Fruit fly (Drosophila melanogaster): Measurements from ENCODE around the gene CG5958.
A peak's percentile ranks its signal among the peaks of the same experiment; 100 is the strongest.

Gene CG5958

dm6 chr2L:7452093-7452492, 18.8 kb upstream of the CG5958 start:
- TF ChIP-seq CG18011 (GFP tag; optimal IDR thresholded peaks at IDR 0.05) (peak; percentile 97), Dp (GFP tag; optimal IDR thresholded peaks at IDR 0.05) (peak; percentile 75), ERR (GFP tag; optimal IDR thresholded peaks at IDR 0.05) (no peak), trem (tag; optimal IDR thresholded peaks at IDR 0.05) (no peak), Chrac-16 (GFP tag; optimal IDR thresholded peaks at IDR 0.05) (no peak), CG4404 (GFP tag; IDR thresholded peaks at IDR 0.05) (no peak), pb (GFP tag; optimal IDR thresholded peaks at IDR 0.05) (no peak), CG7786 (GFP tag; optimal IDR thresholded peaks at IDR 0.05) (no peak), vnd (GFP tag; IDR thresholded peaks at IDR 0.05; ENCODE audit: partially characterized antibody) (0 out of 3 replicates have a peak, but pooled peaks have one; percentile 35), Ets97D (GFP tag; optimal IDR thresholded peaks at IDR 0.05) (no peak), CG13624 (GFP tag; optimal IDR thresholded peaks at IDR 0.05) (no peak), nom (GFP tag; optimal IDR thresholded peaks at IDR 0.05) (no peak), shn (GFP tag; optimal IDR thresholded peaks at IDR 0.05) (no peak), exex (tag; optimal IDR thresholded peaks at IDR 0.05) (no peak), Rfx (GFP tag; IDR thresholded peaks at IDR 0.05) (peak; percentile 29; the same call in 1 of the 2 replicates), CG18476 (GFP tag; optimal IDR thresholded peaks at IDR 0.05) (no peak), h (optimal IDR thresholded peaks at IDR 0.05) (no peak), sna (GFP tag; IDR thresholded peaks at IDR 0.05; ENCODE audit: partially characterized antibody) (no peak), CG6813 (GFP tag; optimal IDR thresholded peaks at IDR 0.05) (no peak), sens (GFP tag) (peak; percentile 51), tin (GFP tag; optimal IDR thresholded peaks at IDR 0.05) (no peak), CG9876 (GFP tag; optimal IDR thresholded peaks at IDR 0.05) (no peak), stwl (tag; optimal IDR thresholded peaks at IDR 0.05) (peak; percentile 97), CG10654 (GFP tag; optimal IDR thresholded peaks at IDR 0.05) (no peak), CG12071 (GFP tag; optimal IDR thresholded peaks at IDR 0.05) (no peak), Neu2 (GFP tag; optimal IDR thresholded peaks at IDR 0.05; ENCODE audit: borderline replicate concordance) (no peak), pzg (GFP tag; optimal IDR thresholded peaks at IDR 0.05) (peak; percentile 25), Sin3A (optimal IDR thresholded peaks at IDR 0.05) (no peak), CG6791 (GFP tag; IDR thresholded peaks at IDR 0.05; ENCODE audit: partially characterized antibody) (peak; percentile 73), CG14667 (GFP tag; IDR thresholded peaks at IDR 0.05) (no peak), Bgb (GFP tag; IDR thresholded peaks at IDR 0.05; ENCODE audit: partially characterized antibody) (peak; percentile 62), bsh (GFP tag; optimal IDR thresholded peaks at IDR 0.05) (no peak), CG4360 (GFP tag; IDR thresholded peaks at IDR 0.05) (no peak), Drgx (GFP tag; IDR thresholded peaks at IDR 0.05) (no peak), CG10979 (tag; optimal IDR thresholded peaks at IDR 0.05) (no peak), al (GFP tag; IDR thresholded peaks at IDR 0.05) (no peak), Ssrp (tag; optimal IDR thresholded peaks at IDR 0.05) (no peak), CG5953 (GFP tag; IDR thresholded peaks at IDR 0.05) (no peak), ci (GFP tag; IDR thresholded peaks at IDR 0.05) (no peak), gt (GFP tag; IDR thresholded peaks at IDR 0.05) (no peak), Dref (GFP tag; IDR thresholded peaks at IDR 0.05) (no peak), peb (GFP tag; IDR thresholded peaks at IDR 0.05) (no peak), NC2β (GFP tag; optimal IDR thresholded peaks at IDR 0.05) (no peak), YL-1 (GFP tag; optimal IDR thresholded peaks at IDR 0.05) (no peak), maf-S (GFP tag; optimal IDR thresholded peaks at IDR 0.05) (no peak), org-1 (GFP tag; optimal IDR thresholded peaks at IDR 0.05) (no peak), jumu (GFP tag; optimal IDR thresholded peaks at IDR 0.05) (no peak), sob (GFP tag; IDR thresholded peaks at IDR 0.05) (no peak), CG8388 (GFP tag; optimal IDR thresholded peaks at IDR 0.05) (no peak), tap (tag; optimal IDR thresholded peaks at IDR 0.05) (no peak), CG7271 (tag; optimal IDR thresholded peaks at IDR 0.05) (no peak), CG13296 (GFP tag; optimal IDR thresholded peaks at IDR 0.05) (no peak), twi (tag; optimal IDR thresholded peaks at IDR 0.05) (no peak)
